Fruit fly (Drosophila melanogaster) whole organism, embryonic: ENCODE measurements around the gene Stat92E.
A peak's percentile ranks its signal among the peaks of the same experiment; 100 is the strongest.

Experiments
- Bdp1 ChIP-seq: fragments of 200-800 bp; sonication (Bioruptor generic); optimal IDR thresholded peaks from 3 replicates; lab custom pipeline; 2016; ENCODE audit warnings: missing biosample characterization, missing genetic modification characterization
- CG10267 ChIP-seq: fragments of 200-800 bp; sonication (Bioruptor generic); optimal IDR thresholded peaks from 2 replicates; lab custom pipeline; 2018; ENCODE audit warnings: missing biosample characterization, mild to moderate bottlenecking, missing genetic modification characterization, moderate library complexity
- CG10543 ChIP-seq: fragments of 200-800 bp; sonication (Bioruptor generic); optimal IDR thresholded peaks from 3 replicates; lab custom pipeline; 2017; ENCODE audit warnings: missing biosample characterization, mild to moderate bottlenecking, missing genetic modification characterization, moderate library complexity
- CG11247 ChIP-seq: fragments of 200-800 bp; sonication (Bioruptor generic); IDR thresholded peaks from 2 replicates; pipeline ENCODE4 v1.3.6; 2022; ENCODE audit warnings: missing biosample characterization, missing genetic modification characterization
- CG11504 ChIP-seq: fragments of 200-800 bp; sonication (Bioruptor generic); optimal IDR thresholded peaks from 3 replicates; lab custom pipeline; 2019; ENCODE audit warnings: missing biosample characterization, mild to moderate bottlenecking, missing genetic modification characterization, moderate library complexity
- CG11696 ChIP-seq: fragments of 200-800 bp; sonication (Bioruptor generic); IDR thresholded peaks from 2 replicates; pipeline ENCODE4 v1.3.6; 2022; ENCODE audit warnings: missing biosample characterization, missing genetic modification characterization
- CG15479 ChIP-seq: fragments of 200-800 bp; sonication (Bioruptor generic); optimal IDR thresholded peaks from 3 replicates; lab custom pipeline; 2019; ENCODE audit warnings: missing biosample characterization, mild to moderate bottlenecking, missing genetic modification characterization, moderate library complexity
- CG15696 ChIP-seq: fragments of 200-800 bp; sonication (Bioruptor generic); optimal IDR thresholded peaks from 2 replicates; lab custom pipeline; 2019; ENCODE audit warnings: missing biosample characterization, mild to moderate bottlenecking, missing genetic modification characterization, moderate library complexity
- CG1602 ChIP-seq: fragments of 200-800 bp; sonication (Bioruptor generic); optimal IDR thresholded peaks from 3 replicates; lab custom pipeline; 2016; ENCODE audit warnings: missing biosample characterization, missing genetic modification characterization
- CG18764 ChIP-seq: fragments of 200-800 bp; sonication (Bioruptor generic); optimal IDR thresholded peaks from 3 replicates; lab custom pipeline; 2016; ENCODE audit warnings: missing biosample characterization, missing genetic modification characterization
- CG33557 ChIP-seq: fragments of 200-800 bp; sonication (Bioruptor generic); optimal IDR thresholded peaks from 2 replicates; lab custom pipeline; 2019; ENCODE audit warnings: missing biosample characterization, mild to moderate bottlenecking, missing genetic modification characterization, moderate library complexity
- CG43689 ChIP-seq: fragments of 200-800 bp; sonication (Bioruptor generic); IDR thresholded peaks from 2 replicates; pipeline ENCODE4 v1.3.6; 2022; ENCODE audit warnings: missing biosample characterization, missing genetic modification characterization
- CG4404 ChIP-seq: fragments of 200-800 bp; sonication (Bioruptor generic); IDR thresholded peaks from 2 replicates; pipeline ENCODE4 v1.3.6; 2022; ENCODE audit warnings: missing biosample characterization, missing genetic modification characterization
- CG6175 ChIP-seq: fragments of 200-800 bp; sonication (Bioruptor generic); IDR thresholded peaks from 3 replicates; pipeline ENCODE4 v1.3.6; 2022; ENCODE audit warnings: missing biosample characterization, missing genetic modification characterization
- CG6813 ChIP-seq: fragments of 200-800 bp; sonication (Bioruptor generic); optimal IDR thresholded peaks from 2 replicates; lab custom pipeline; 2017; ENCODE audit warnings: missing biosample characterization, missing genetic modification characterization, mild to moderate bottlenecking, moderate library complexity, missing genetic modification reagents
- CG9609 ChIP-seq: fragments of 200-800 bp; sonication (Bioruptor generic); optimal IDR thresholded peaks from 3 replicates; lab custom pipeline; 2016; ENCODE audit warnings: missing biosample characterization, missing genetic modification characterization
- CG9727 ChIP-seq: fragments of 200-800 bp; sonication (Bioruptor generic); optimal IDR thresholded peaks from 3 replicates; lab custom pipeline; 2017; ENCODE audit warnings: missing biosample characterization, mild to moderate bottlenecking, missing genetic modification characterization
- CrebB ChIP-seq: fragments of 200-800 bp; sonication (Bioruptor generic); optimal IDR thresholded peaks from 3 replicates; lab custom pipeline; 2018; ENCODE audit warnings: missing biosample characterization, mild to moderate bottlenecking, missing genetic modification characterization
- D ChIP-seq, 2 experiments: fragments of 200-800 bp in 1 of 2; fragments of >200 bp in 1 of 2; sonication (Bioruptor generic) in 1 of 2; optimal IDR thresholded peaks; 2 replicates in 1 of 2; 3 replicates in 1 of 2; lab custom pipeline; 2017; ENCODE audit warnings: mild to moderate bottlenecking in 1 of 2, missing biosample characterization in 1 of 2, missing genetic modification characterization in 1 of 2, missing genetic modification reagents in 1 of 2
- D19B ChIP-seq: fragments of 200-800 bp; sonication (Bioruptor generic); optimal IDR thresholded peaks from 2 replicates; lab custom pipeline; 2017; ENCODE audit warnings: missing biosample characterization, mild to moderate bottlenecking, missing genetic modification characterization
- Drgx ChIP-seq: fragments of 200-800 bp; sonication (Bioruptor generic); IDR thresholded peaks from 2 replicates; pipeline ENCODE4 v1.3.6; 2022; ENCODE audit warnings: missing biosample characterization, missing genetic modification characterization
- E2f2 ChIP-seq: fragments of 200-800 bp; sonication (Bioruptor generic); IDR thresholded peaks from 2 replicates; pipeline ENCODE4 v1.3.6; 2022; ENCODE audit warnings: missing biosample characterization, missing genetic modification characterization
- Elba2 ChIP-seq: fragments of 200-800 bp; sonication (Bioruptor generic); optimal IDR thresholded peaks from 3 replicates; lab custom pipeline; 2016; ENCODE audit warnings: missing biosample characterization, missing genetic modification characterization
- Nf-YC ChIP-seq: fragments of 200-800 bp; optimal IDR thresholded peaks from 3 replicates; lab custom pipeline; 2019; ENCODE audit warnings: missing biosample characterization, mild to moderate bottlenecking, missing genetic modification characterization, moderate library complexity
- Scr ChIP-seq: fragments of 200-800 bp; sonication (Bioruptor generic); IDR thresholded peaks from 2 replicates; pipeline ENCODE4 v1.3.6; 2022; ENCODE audit warnings: missing biosample characterization, missing genetic modification characterization; ENCODE audit not compliant: partially characterized antibody
- Spps ChIP-seq: fragments of 200-800 bp; sonication (Bioruptor generic); optimal IDR thresholded peaks from 2 replicates; lab custom pipeline; 2018; ENCODE audit warnings: missing biosample characterization, mild to moderate bottlenecking, missing genetic modification characterization
- ap ChIP-seq: fragments of 200-800 bp; sonication (Bioruptor generic); IDR thresholded peaks from 2 replicates; pipeline ENCODE4 v1.3.6; 2022; ENCODE audit warnings: missing biosample characterization, missing genetic modification characterization
- br ChIP-seq: fragments of >200 bp; optimal IDR thresholded peaks from 2 replicates; lab custom pipeline; 2017
- cato ChIP-seq: fragments of 200-800 bp; sonication (Bioruptor generic); optimal IDR thresholded peaks from 2 replicates; lab custom pipeline; 2016; ENCODE audit warnings: missing biosample characterization, missing genetic modification characterization, borderline replicate concordance
- cg ChIP-seq: fragments of 200-800 bp; sonication (Bioruptor generic); optimal IDR thresholded peaks from 3 replicates; lab custom pipeline; 2019; ENCODE audit warnings: missing biosample characterization, mild to moderate bottlenecking, missing genetic modification characterization, moderate library complexity
- chinmo ChIP-seq: fragments of 200-800 bp; sonication (Bioruptor generic); IDR thresholded peaks from 4 replicates; pipeline ENCODE4 v1.3.6; 2022; ENCODE audit warnings: missing biosample characterization, missing genetic modification characterization; ENCODE audit not compliant: partially characterized antibody
- dan ChIP-seq: fragments of 200-800 bp; sonication (Bioruptor generic); IDR thresholded peaks from 2 replicates; pipeline ENCODE4 v1.3.6; 2022; ENCODE audit warnings: missing biosample characterization, missing genetic modification characterization
- gcm ChIP-seq: fragments of 200-800 bp; sonication (Bioruptor generic); optimal IDR thresholded peaks from 2 replicates; lab custom pipeline; 2019; ENCODE audit warnings: missing biosample characterization, mild to moderate bottlenecking, missing genetic modification characterization, moderate library complexity
- gem ChIP-seq: fragments of 200-800 bp; sonication (Bioruptor generic); optimal IDR thresholded peaks from 2 replicates; lab custom pipeline; 2019; ENCODE audit warnings: missing biosample characterization, mild to moderate bottlenecking, missing genetic modification characterization, moderate library complexity
- jigr1 ChIP-seq: fragments of 200-800 bp; sonication (Bioruptor generic); IDR thresholded peaks from 3 replicates; pipeline ENCODE4 v1.3.6; 2022; ENCODE audit warnings: missing biosample characterization, missing genetic modification characterization
- lab ChIP-seq: fragments of 200-800 bp; sonication (Bioruptor generic); optimal IDR thresholded peaks from 3 replicates; lab custom pipeline; 2017; ENCODE audit warnings: missing biosample characterization, missing genetic modification characterization, mild to moderate bottlenecking, moderate library complexity, missing genetic modification reagents
- nom ChIP-seq: fragments of 200-800 bp; sonication (Bioruptor generic); optimal IDR thresholded peaks from 2 replicates; lab custom pipeline; 2017; ENCODE audit warnings: missing biosample characterization, missing genetic modification characterization, mild to moderate bottlenecking, moderate library complexity, missing genetic modification reagents
- psq ChIP-seq: fragments of 200-800 bp; sonication (Bioruptor generic); optimal IDR thresholded peaks from 2 replicates; lab custom pipeline; 2017; ENCODE audit warnings: missing biosample characterization, missing genetic modification characterization
- sna ChIP-seq: fragments of 200-800 bp; sonication (Bioruptor generic); IDR thresholded peaks from 2 replicates; pipeline ENCODE4 v1.3.6; 2022; ENCODE audit warnings: missing biosample characterization, missing genetic modification characterization; ENCODE audit not compliant: partially characterized antibody
- tio ChIP-seq: fragments of 200-800 bp; sonication (Bioruptor generic); optimal IDR thresholded peaks from 2 replicates; lab custom pipeline; 2017; ENCODE audit warnings: missing biosample characterization, missing genetic modification characterization, inconsistent platforms

Stat92E gene

DNA sequence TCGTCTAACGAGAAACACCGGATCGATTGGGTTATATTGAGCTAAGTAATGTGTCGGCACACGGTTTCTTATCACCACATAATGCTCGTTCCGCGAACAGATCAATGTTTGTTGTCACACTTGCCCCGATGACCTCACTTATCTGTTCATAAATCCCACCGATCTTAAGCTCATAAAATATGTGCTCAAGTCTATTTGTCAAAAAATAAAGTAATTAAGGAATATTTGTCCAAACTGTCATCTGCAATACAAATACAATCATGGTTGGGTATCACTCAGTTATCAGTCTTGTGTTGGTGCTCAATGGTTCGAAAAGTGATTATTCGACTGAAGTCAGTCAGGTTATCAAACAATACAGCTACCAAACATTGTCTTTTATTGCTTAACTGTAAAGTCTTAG is 3.9 kb downstream of the Stat92E start (continued):
- peak; percentile 52 for TF ChIP-seq CG9727 (GFP tag; lab: Kevin White, UChicago)
- TF ChIP-seq Elba2 (GFP tag; lab: Kevin White, UChicago): no peak
- no peak for TF ChIP-seq D19B
- TF ChIP-seq Scr (GFP tag; lab: Robert Waterston, UW): no peak
- TF ChIP-seq gem (tag; lab: Kevin White, UChicago): peak; percentile 37
- no peak for TF ChIP-seq CG9609 (GFP tag; lab: Kevin White, UChicago)
- TF ChIP-seq CG15696: peak; percentile 76
- TF ChIP-seq jigr1: no peak
- no peak for TF ChIP-seq E2f2
- no peak for TF ChIP-seq CG18764 (GFP tag; lab: Kevin White, UChicago)
- TF ChIP-seq CG11247: no peak
- TF ChIP-seq cato (GFP tag; lab: Kevin White, UChicago): no peak
- peak; percentile 32 for TF ChIP-seq CG33557
- no peak for TF ChIP-seq CG6175 (GFP tag; lab: Robert Waterston, UW)
- no peak for TF ChIP-seq CrebB (tag; lab: Kevin White, UChicago)
- no peak for TF ChIP-seq CG11504 (tag; lab: Kevin White, UChicago)
- TF ChIP-seq CG43689: no peak
- TF ChIP-seq Spps (tag; lab: Kevin White, UChicago): no peak
- TF ChIP-seq CG1602: no peak
- no peak for TF ChIP-seq tio
- peak; percentile 38 for TF ChIP-seq CG6813 (GFP tag; lab: Kevin White, UChicago)
- TF ChIP-seq gcm (GFP tag; lab: Kevin White, UChicago): no peak
- TF ChIP-seq lab (GFP tag; lab: Kevin White, UChicago): no peak
- no peak for TF ChIP-seq Bdp1 (GFP tag; lab: Kevin White, UChicago)
- no peak for TF ChIP-seq sna
- no peak for TF ChIP-seq CG10543
- 0 out of 4 replicates have a peak, but pooled peaks have one; percentile 14 for TF ChIP-seq chinmo (GFP tag; lab: Robert Waterston, UW)
- TF ChIP-seq CG11696 (GFP tag; lab: Robert Waterston, UW): no peak
- TF ChIP-seq br (lab: Kevin White, UChicago): no peak
- no peak for TF ChIP-seq ap (GFP tag; lab: Robert Waterston, UW)
- TF ChIP-seq D (optimal IDR thresholded peaks at IDR 0.05; lab: Kevin White, UChicago): no peak
- TF ChIP-seq D (GFP tag; optimal IDR thresholded peaks at IDR 0.05; lab: Kevin White, UChicago): no peak
- TF ChIP-seq CG15479 (GFP tag; lab: Kevin White, UChicago): no peak
- TF ChIP-seq CG10267: no peak
- no peak for TF ChIP-seq CG4404 (GFP tag; lab: Robert Waterston, UW)
- no peak for TF ChIP-seq dan (GFP tag; lab: Robert Waterston, UW)
- TF ChIP-seq Nf-YC (tag; lab: Kevin White, UChicago): no peak
- no peak for TF ChIP-seq psq

- TF ChIP-seq jigr1: no peak
- peak; percentile 49 for TF ChIP-seq Drgx (GFP tag; lab: Robert Waterston, UW)
- peak; percentile 13 for TF ChIP-seq nom
- peak; percentile 40 for TF ChIP-seq cg (GFP tag; lab: Kevin White, UChicago)
These were observed 4.4 kb downstream of the Stat92E start for dm6 chr3R:20547758-20548157.
